Worm (Caenorhabditis elegans) whole organism, early embryonic: ENCODE results near the gene Y52E8A.1.

ENCODE experiments used
- B0310.2 ChIP-seq: sonication (generic microtip); optimal IDR thresholded peaks from 2 replicates; lab custom pipeline; 2016; ENCODE audit warnings: mild to moderate bottlenecking, missing genetic modification characterization, missing compliant biosample characterization
- F13C5.2 ChIP-seq: sonication (generic microtip); optimal IDR thresholded peaks from 2 replicates; lab custom pipeline; 2017; ENCODE audit warnings: mild to moderate bottlenecking, missing genetic modification characterization, inconsistent platforms, missing compliant biosample characterization
- aly-1 ChIP-seq: sonication (generic microtip); optimal IDR thresholded peaks from 2 replicates; lab custom pipeline; 2016; ENCODE audit warnings: missing genetic modification characterization, missing compliant biosample characterization
- ama-1 ChIP-seq: fragments of 150-350 bp; optimal IDR thresholded peaks from 2 replicates; lab custom pipeline; 2014
- ceh-13 ChIP-seq: fragments of 200-800 bp; sonication (Bioruptor generic); optimal IDR thresholded peaks from 2 replicates; lab custom pipeline; 2018; ENCODE audit warnings: mild to moderate bottlenecking, missing genetic modification characterization, missing compliant biosample characterization
- ceh-36 ChIP-seq: sonication (generic microtip); optimal IDR thresholded peaks from 2 replicates; lab custom pipeline; 2016; ENCODE audit warnings: missing genetic modification characterization, inconsistent platforms, missing compliant biosample characterization
- ets-7 ChIP-seq: sonication (generic microtip); optimal IDR thresholded peaks from 2 replicates; lab custom pipeline; 2016; ENCODE audit warnings: missing genotype, missing genetic modification characterization, missing compliant biosample characterization
- flt-1 ChIP-seq: fragments of 200-800 bp; sonication (Bioruptor generic); IDR thresholded peaks from 2 replicates; pipeline ENCODE4 v1.3.6; 2022; ENCODE audit warnings: missing genetic modification characterization, missing compliant biosample characterization
- hmbx-1 ChIP-seq: sonication (generic microtip); optimal IDR thresholded peaks from 2 replicates; lab custom pipeline; 2016; ENCODE audit warnings: mild to moderate bottlenecking, missing genetic modification characterization, missing compliant biosample characterization
- hmg-4 ChIP-seq: fragments of 200-800 bp; sonication (Bioruptor generic); optimal IDR thresholded peaks from 2 replicates; lab custom pipeline; 2018; ENCODE audit warnings: mild to moderate bottlenecking, missing genetic modification characterization, missing compliant biosample characterization
- hnd-1 ChIP-seq: sonication (generic microtip); optimal IDR thresholded peaks from 2 replicates; lab custom pipeline; 2016; ENCODE audit warnings: missing genetic modification characterization, missing compliant biosample characterization
- pes-1 ChIP-seq: fragments of 200-800 bp; sonication (Bioruptor generic); IDR thresholded peaks from 2 replicates; pipeline ENCODE4 v1.3.6; 2022; ENCODE audit warnings: missing genetic modification reagents, missing genetic modification characterization, missing compliant biosample characterization
- scrt-1 ChIP-seq: fragments of 200-800 bp; sonication (Bioruptor generic); IDR thresholded peaks from 2 replicates; pipeline ENCODE4 v1.3.6; 2022; ENCODE audit warnings: missing genetic modification characterization, missing compliant biosample characterization
- tbx-11 ChIP-seq: fragments of 200-800 bp; sonication (Bioruptor generic); IDR thresholded peaks from 2 replicates; pipeline ENCODE4 v1.3.6; 2022; ENCODE audit warnings: missing genetic modification characterization, missing compliant biosample characterization
- tbx-37 ChIP-seq: fragments of 200-800 bp; sonication (Bioruptor generic); conservative IDR thresholded peaks from 2 replicates; pipeline ENCODE4 v1.3.6; 2022; ENCODE audit warnings: missing genetic modification reagents, missing genetic modification characterization, missing compliant biosample characterization
- tra-4 ChIP-seq: sonication (generic microtip); optimal IDR thresholded peaks from 2 replicates; lab custom pipeline; 2017; ENCODE audit warnings: missing genetic modification characterization, missing compliant biosample characterization

Y52E8A.1 gene

DNA sequence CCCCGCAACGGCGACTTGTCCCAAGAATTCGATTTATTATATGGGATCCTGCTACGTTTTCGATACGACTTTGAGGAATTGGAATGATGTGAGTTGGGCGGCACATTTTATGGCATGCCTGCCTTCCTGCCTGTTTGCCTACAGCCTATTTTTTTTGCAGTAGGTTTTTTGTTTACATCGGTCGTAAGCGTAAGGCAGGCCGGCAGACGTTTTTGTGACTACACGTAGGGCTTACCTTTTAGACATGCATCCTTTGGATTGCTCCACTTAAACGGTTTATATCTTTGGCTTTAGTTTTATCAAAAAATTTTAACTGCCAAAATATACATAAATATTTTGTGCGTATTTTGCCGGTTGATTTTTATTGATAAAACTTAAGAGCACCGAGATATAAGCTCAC is 37.4 kb downstream of the Y52E8A.1 start:
- no peak for TF ChIP-seq hmg-4 (GFP tag; lab: Kevin White, UChicago)
- no peak for TF ChIP-seq tbx-37 (GFP tag; lab: Robert Waterston, UW)
- no peak for TF ChIP-seq hnd-1 (tag; lab: Kevin White, UChicago)
- no peak for TF ChIP-seq flt-1 (GFP tag; lab: Robert Waterston, UW)
- no peak for TF ChIP-seq aly-1 (tag; lab: Kevin White, UChicago)
- no peak for TF ChIP-seq ets-7 (tag; lab: Kevin White, UChicago)
- no peak for TF ChIP-seq F13C5.2 (tag; lab: Kevin White, UChicago)

DNA sequence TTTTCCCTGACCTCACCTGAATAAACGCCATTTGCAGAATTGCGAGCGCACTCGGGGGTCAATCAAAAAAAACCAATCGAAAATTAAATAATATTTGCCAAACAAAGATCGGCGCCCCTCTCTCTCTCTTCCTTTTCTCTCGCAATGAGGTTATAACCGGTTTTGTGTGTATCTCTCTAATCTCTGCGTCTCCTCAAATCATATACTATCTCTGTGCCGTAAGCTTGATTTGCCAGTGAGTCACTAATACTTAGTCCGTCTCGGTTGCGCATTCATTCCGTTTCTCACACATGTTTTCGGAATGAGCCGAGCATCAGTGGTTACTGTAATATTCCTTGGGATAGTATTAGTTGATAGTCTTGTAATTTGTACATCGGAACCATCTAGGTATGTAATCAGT is 40.2 kb downstream of the Y52E8A.1 start:
- TF ChIP-seq ceh-13 (GFP tag; lab: Kevin White, UChicago), result no peak
- no peak for TF ChIP-seq tra-4
- TF ChIP-seq ceh-36, result no peak
- no peak for TF ChIP-seq tbx-11
- TF ChIP-seq ama-1 (lab: Kevin White, UChicago), result no peak
- TF ChIP-seq flt-1 (GFP tag; lab: Robert Waterston, UW), result no peak

DNA sequence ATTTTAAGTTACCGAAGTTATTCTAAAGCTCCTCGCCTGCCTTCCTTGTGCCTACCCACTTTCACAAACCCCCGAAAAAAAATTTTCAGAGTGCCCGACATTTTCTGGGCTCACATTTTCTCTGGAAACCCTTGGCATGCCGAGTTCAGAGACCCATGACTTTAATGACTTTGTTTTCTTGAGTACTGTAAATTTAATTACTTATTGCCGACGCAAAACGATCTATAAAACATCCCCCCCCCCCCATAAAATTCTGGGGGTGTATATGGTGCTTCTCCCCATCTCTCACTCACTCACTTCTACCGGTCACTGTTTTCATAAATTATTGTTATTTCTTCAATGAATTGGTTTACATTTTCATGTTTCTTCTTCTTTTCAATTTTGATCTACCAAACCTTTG is 46.1 kb downstream of the Y52E8A.1 start, which contains the start of gene try-9:
try-9 (plus strand) TSS at position 301 of the 400 bp plus-strand sequence.
- no peak for TF ChIP-seq ama-1 (lab: Kevin White, UChicago)
- TF ChIP-seq tbx-37 (GFP tag; lab: Robert Waterston, UW), result no peak
- no peak for TF ChIP-seq flt-1 (GFP tag; lab: Robert Waterston, UW)
- TF ChIP-seq ets-7 (tag; lab: Kevin White, UChicago), result no peak
- TF ChIP-seq ceh-36, result no peak
- TF ChIP-seq scrt-1 (GFP tag; lab: Robert Waterston, UW), result no peak
- TF ChIP-seq tbx-11, result no peak
- no peak for TF ChIP-seq tra-4
- TF ChIP-seq aly-1 (tag; lab: Kevin White, UChicago), result no peak

DNA sequence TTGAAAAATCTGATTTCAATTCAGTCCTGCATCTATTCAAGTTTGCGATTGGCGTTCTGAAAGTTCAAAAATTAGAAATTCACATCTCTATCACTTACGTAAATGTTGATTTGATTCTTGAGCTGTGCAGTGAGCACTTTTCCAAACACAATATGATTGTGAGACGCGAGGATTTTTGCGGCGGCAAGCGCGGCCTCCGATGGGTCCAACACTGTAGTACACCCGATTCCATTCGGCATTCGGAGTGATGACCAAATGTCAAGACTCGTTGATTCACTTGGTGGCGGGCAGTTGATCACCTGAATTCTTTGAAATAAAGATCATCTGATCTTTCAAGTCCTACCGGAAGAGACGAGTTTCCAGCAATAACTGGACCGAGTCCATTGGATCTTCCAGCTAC is 47.8 kb downstream of the Y52E8A.1 start:
- no peak for TF ChIP-seq ceh-13 (GFP tag; lab: Kevin White, UChicago)
- TF ChIP-seq hnd-1 (tag; lab: Kevin White, UChicago), result no peak
- TF ChIP-seq pes-1 (GFP tag; lab: Robert Waterston, UW), result no peak
- no peak for TF ChIP-seq F13C5.2 (tag; lab: Kevin White, UChicago)
- no peak for TF ChIP-seq hmg-4 (GFP tag; lab: Kevin White, UChicago)
- TF ChIP-seq scrt-1 (GFP tag; lab: Robert Waterston, UW), result no peak
- no peak for TF ChIP-seq tra-4
- no peak for TF ChIP-seq tbx-11
- TF ChIP-seq B0310.2 (tag; lab: Kevin White, UChicago), result no peak
- TF ChIP-seq hmbx-1, result no peak
- TF ChIP-seq flt-1 (GFP tag; lab: Robert Waterston, UW), result no peak
- no peak for TF ChIP-seq tbx-37 (GFP tag; lab: Robert Waterston, UW)

DNA sequence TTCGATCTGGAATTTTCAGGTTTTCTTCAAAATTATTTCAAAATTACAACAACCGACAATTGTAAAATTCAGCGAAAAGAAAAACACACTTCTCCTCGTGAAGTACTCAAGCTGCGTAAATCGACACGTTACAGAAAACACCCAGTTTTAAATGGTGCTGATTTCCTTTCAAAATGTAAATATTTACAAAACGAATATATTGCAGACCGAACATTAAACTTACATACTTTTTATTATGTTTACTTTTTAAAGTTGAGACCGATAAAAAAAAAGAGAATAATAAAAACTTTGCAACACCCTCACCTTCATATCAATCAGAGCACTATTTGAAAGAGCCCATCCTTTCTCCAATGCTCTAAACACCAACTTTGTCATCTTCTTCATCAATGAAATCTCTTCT is 49.0 kb downstream of the Y52E8A.1 start:
- TF ChIP-seq ama-1 (lab: Kevin White, UChicago) (no peak), tbx-37 (GFP tag; lab: Robert Waterston, UW) (no peak), scrt-1 (GFP tag; lab: Robert Waterston, UW) (no peak), ceh-13 (GFP tag; lab: Kevin White, UChicago) (no peak), pes-1 (GFP tag; lab: Robert Waterston, UW) (no peak), tra-4 (no peak), flt-1 (GFP tag; lab: Robert Waterston, UW) (no peak), F13C5.2 (tag; lab: Kevin White, UChicago) (no peak), ets-7 (tag; lab: Kevin White, UChicago) (no peak), ceh-36 (no peak), hmg-4 (GFP tag; lab: Kevin White, UChicago) (no peak)
